Worm (Caenorhabditis elegans): ENCODE results near the gene srlf-17.

srlf-17 gene

ce11 chrIV:11119972-11120562 lies 17.6 kb upstream of the srlf-17 start:
- TF ChIP-seq ama-1 (optimal IDR thresholded peaks at IDR 0.05) (peak; percentile 5), ama-1 (GFP tag; optimal IDR thresholded peaks at IDR 0.05) (no peak), attf-6 (GFP tag; IDR thresholded peaks at IDR 0.05) (no peak)

- TF ChIP-seq F22D6.2 (tag; optimal IDR thresholded peaks at IDR 0.05), result peak; percentile 51
- peak; percentile 86 for TF ChIP-seq K12H6.12 (tag; optimal IDR thresholded peaks at IDR 0.05)
- peak; percentile 79 for TF ChIP-seq chd-7 (tag; optimal IDR thresholded peaks at IDR 0.05)
- TF ChIP-seq ztf-22 (GFP tag; optimal IDR thresholded peaks at IDR 0.05), result peak; percentile 48
- TF ChIP-seq D2030.7 (GFP tag; IDR thresholded peaks at IDR 0.05), result peak; percentile 53; the same call in 1 of the 2 replicates
- TF ChIP-seq hsf-1 (GFP tag; IDR thresholded peaks at IDR 0.05), result no peak
- TF ChIP-seq B0336.3 (GFP tag; IDR thresholded peaks at IDR 0.05), result peak; percentile 83
- peak; percentile 82 for TF ChIP-seq mcd-1 (GFP tag; IDR thresholded peaks at IDR 0.05)
- no peak for TF ChIP-seq tbx-9 (tag; optimal IDR thresholded peaks at IDR 0.05; ENCODE audit: borderline replicate concordance)
- no peak for TF ChIP-seq F10E7.11 (tag; optimal IDR thresholded peaks at IDR 0.05)
- TF ChIP-seq rpc-1 (optimal IDR thresholded peaks at IDR 0.05), result no peak
- peak; percentile 5 for TF ChIP-seq rpc-1 (tag; optimal IDR thresholded peaks at IDR 0.05)
- peak; percentile 60 for TF ChIP-seq K11D2.4 (GFP tag; IDR thresholded peaks at IDR 0.05)
- peak; percentile 23 for TF ChIP-seq efl-1 (GFP tag; optimal IDR thresholded peaks at IDR 0.05)
- peak; percentile 40; the same call in 1 of the 2 replicates for TF ChIP-seq let-526 (GFP tag; IDR thresholded peaks at IDR 0.05)
- peak; percentile 77 for TF ChIP-seq ceh-100 (GFP tag; IDR thresholded peaks at IDR 0.05)
- TF ChIP-seq hlh-12 (tag; optimal IDR thresholded peaks at IDR 0.05), result no peak
- peak; percentile 37 for TF ChIP-seq ztf-26 (tag; optimal IDR thresholded peaks at IDR 0.05)
- peak; percentile 3 for TF ChIP-seq snpc-1.3 (tag; optimal IDR thresholded peaks at IDR 0.05; ENCODE audit: insufficient read depth)
- peak; percentile 75 for TF ChIP-seq rcor-1 (GFP tag; IDR thresholded peaks at IDR 0.05)
- no peak for TF ChIP-seq ama-1 (optimal IDR thresholded peaks at IDR 0.05)
- TF ChIP-seq ama-1 (GFP tag; optimal IDR thresholded peaks at IDR 0.05), result peak in 1 of 2 experiments; percentile 41
- TF ChIP-seq unc-130 (GFP tag; optimal IDR thresholded peaks at IDR 0.05), result no peak
- no peak for TF ChIP-seq nfya-2 (GFP tag; IDR thresholded peaks at IDR 0.05)
- peak; percentile 97 for TF ChIP-seq hmg-1.2 (GFP tag; IDR thresholded peaks at IDR 0.05)
- no peak for TF ChIP-seq pha-4 (tag; optimal IDR thresholded peaks at IDR 0.05)
- TF ChIP-seq unc-62 (GFP tag; optimal IDR thresholded peaks at IDR 0.05), result peak; percentile 11
- no peak for TF ChIP-seq cebp-2 (GFP tag; IDR thresholded peaks at IDR 0.05)
- TF ChIP-seq ceh-40 (GFP tag; IDR thresholded peaks at IDR 0.05), result no peak
- no peak for TF ChIP-seq hmg-20 (GFP tag; IDR thresholded peaks at IDR 0.05)
- peak; percentile 66; the same call in 1 of the 2 replicates for TF ChIP-seq lin-26 (GFP tag; IDR thresholded peaks at IDR 0.05)
- no peak for TF ChIP-seq F55B11.4 (tag; optimal IDR thresholded peaks at IDR 0.05; ENCODE audit: borderline replicate concordance, insufficient read depth)
- TF ChIP-seq snpc-1.1 (tag; optimal IDR thresholded peaks at IDR 0.05; ENCODE audit: insufficient read depth), result no peak
- peak; percentile 80 for TF ChIP-seq C06A6.2 (GFP tag; conservative IDR thresholded peaks at IDR 0.05)
- peak; percentile 74 for TF ChIP-seq somi-1 (GFP tag; optimal IDR thresholded peaks at IDR 0.05)
- TF ChIP-seq lsl-1 (GFP tag; optimal IDR thresholded peaks at IDR 0.05), result peak; percentile 67
- TF ChIP-seq F39B2.1 (GFP tag; IDR thresholded peaks at IDR 0.05), result no peak
- TF ChIP-seq mxl-1 (tag; optimal IDR thresholded peaks at IDR 0.05), result no peak
- peak; percentile 77 for TF ChIP-seq madf-10 (tag; optimal IDR thresholded peaks at IDR 0.05)
- peak; percentile 57 for TF ChIP-seq ZK185.1 (tag; optimal IDR thresholded peaks at IDR 0.05; ENCODE audit: poor library complexity, severe bottlenecking)
- peak; percentile 55; the same call in 1 of the 2 replicates for TF ChIP-seq egl-44 (GFP tag; IDR thresholded peaks at IDR 0.05)
- TF ChIP-seq tbp1 (GFP tag; optimal IDR thresholded peaks at IDR 0.05), result peak; percentile 65
- peak; percentile 96 for TF ChIP-seq nhr-80 (tag; optimal IDR thresholded peaks at IDR 0.05)
- no peak for TF ChIP-seq mes-4 (tag; optimal IDR thresholded peaks at IDR 0.05)
- TF ChIP-seq B0035.1 (tag; optimal IDR thresholded peaks at IDR 0.05), result no peak
Observed at ce11 chrIV:11118837-11119491, 16.5 kb upstream of the srlf-17 start, which contains the start of the genes imp-2 and enpl-1. TSS of gene imp-2 (minus strand) at chrIV:11118887. TSS of gene enpl-1 (plus strand) at chrIV:11119298.
